Fruit fly (Drosophila melanogaster) whole organism, embryonic: ENCODE data around the gene Adsl.

Experiments used
- Aef1 ChIP-seq: fragments of 200-800 bp; sonication (Bioruptor generic); IDR thresholded peaks from 3 replicates; pipeline ENCODE4 v1.3.6; 2022; ENCODE audit warnings: missing biosample characterization, missing genetic modification characterization
- Asciz ChIP-seq: fragments of 200-800 bp; sonication (Bioruptor generic); optimal IDR thresholded peaks from 2 replicates; lab custom pipeline; 2017; ENCODE audit warnings: missing biosample characterization, mild to moderate bottlenecking, missing genetic modification characterization, missing genetic modification reagents
- CG10543 ChIP-seq: fragments of 200-800 bp; sonication (Bioruptor generic); optimal IDR thresholded peaks from 3 replicates; lab custom pipeline; 2017; ENCODE audit warnings: missing biosample characterization, mild to moderate bottlenecking, missing genetic modification characterization, moderate library complexity
- CG11093 ChIP-seq: fragments of 200-800 bp; sonication (Bioruptor generic); IDR thresholded peaks from 3 replicates; pipeline ENCODE4 v1.3.6; 2022; ENCODE audit warnings: missing biosample characterization, missing genetic modification characterization
- CG12104 ChIP-seq: fragments of 200-800 bp; sonication (Bioruptor generic); optimal IDR thresholded peaks from 3 replicates; lab custom pipeline; 2016; ENCODE audit warnings: missing biosample characterization, missing genetic modification characterization
- CG13123 ChIP-seq: fragments of 200-800 bp; sonication (Bioruptor generic); optimal IDR thresholded peaks from 2 replicates; lab custom pipeline; 2016; ENCODE audit warnings: missing biosample characterization, missing genetic modification characterization
- CG13775 ChIP-seq: fragments of 200-800 bp; sonication (Bioruptor generic); optimal IDR thresholded peaks from 3 replicates; lab custom pipeline; 2017; ENCODE audit warnings: missing biosample characterization, mild to moderate bottlenecking, missing genetic modification characterization
- CG14667 ChIP-seq: fragments of 200-800 bp; sonication (Bioruptor generic); IDR thresholded peaks from 2 replicates; pipeline ENCODE4 v1.3.6; 2022; ENCODE audit warnings: missing biosample characterization, missing genetic modification characterization
- CG15696 ChIP-seq: fragments of 200-800 bp; sonication (Bioruptor generic); optimal IDR thresholded peaks from 2 replicates; lab custom pipeline; 2019; ENCODE audit warnings: missing biosample characterization, mild to moderate bottlenecking, missing genetic modification characterization, moderate library complexity
- CG16815 ChIP-seq: fragments of 200-800 bp; sonication (Bioruptor generic); optimal IDR thresholded peaks from 3 replicates; lab custom pipeline; 2017; ENCODE audit warnings: missing biosample characterization, mild to moderate bottlenecking, missing genetic modification characterization
- CG18011 ChIP-seq: fragments of 200-800 bp; sonication (Bioruptor generic); optimal IDR thresholded peaks from 2 replicates; lab custom pipeline; 2017; ENCODE audit warnings: missing biosample characterization, missing genetic modification characterization, mild to moderate bottlenecking, moderate library complexity, missing genotype
- CG18619 ChIP-seq: fragments of 200-800 bp; sonication (Bioruptor generic); optimal IDR thresholded peaks from 3 replicates; lab custom pipeline; 2017; ENCODE audit warnings: missing biosample characterization, mild to moderate bottlenecking, missing genetic modification characterization
- CG2116 ChIP-seq: fragments of 200-800 bp; sonication (Bioruptor generic); optimal IDR thresholded peaks from 3 replicates; lab custom pipeline; 2018; ENCODE audit warnings: missing biosample characterization, mild to moderate bottlenecking, missing genetic modification characterization
- CG2199 ChIP-seq: fragments of 200-800 bp; sonication (Bioruptor generic); IDR thresholded peaks from 3 replicates; pipeline ENCODE4 v1.3.6; 2022; ENCODE audit warnings: missing biosample characterization, missing genetic modification characterization
- CG30403 ChIP-seq: fragments of 200-800 bp; sonication (Bioruptor generic); optimal IDR thresholded peaks from 3 replicates; lab custom pipeline; 2016; ENCODE audit warnings: missing biosample characterization, missing genetic modification characterization
- CG3163 ChIP-seq: fragments of 200-800 bp; sonication (Bioruptor generic); optimal IDR thresholded peaks from 3 replicates; lab custom pipeline; 2016; ENCODE audit warnings: missing biosample characterization, missing genetic modification characterization
- CG3847 ChIP-seq: fragments of 200-800 bp; sonication (Bioruptor generic); IDR thresholded peaks from 2 replicates; pipeline ENCODE4 v1.3.6; 2022; ENCODE audit warnings: missing biosample characterization, missing genetic modification characterization
- CG4328 ChIP-seq: fragments of 200-800 bp; sonication (Bioruptor generic); optimal IDR thresholded peaks from 3 replicates; lab custom pipeline; 2017; ENCODE audit warnings: missing biosample characterization, missing genetic modification reagents, missing genetic modification characterization
- CG4360 ChIP-seq: fragments of 200-800 bp; sonication (Bioruptor generic); IDR thresholded peaks from 2 replicates; pipeline ENCODE4 v1.3.6; 2022; ENCODE audit warnings: missing biosample characterization, missing genetic modification characterization
- CG43689 ChIP-seq: fragments of 200-800 bp; sonication (Bioruptor generic); IDR thresholded peaks from 2 replicates; pipeline ENCODE4 v1.3.6; 2022; ENCODE audit warnings: missing biosample characterization, missing genetic modification characterization
- CG4707 ChIP-seq: fragments of 200-800 bp; sonication (Bioruptor generic); optimal IDR thresholded peaks from 2 replicates; lab custom pipeline; 2018; ENCODE audit warnings: missing biosample characterization, mild to moderate bottlenecking, missing genetic modification characterization, moderate library complexity
- CG6813 ChIP-seq: fragments of 200-800 bp; sonication (Bioruptor generic); optimal IDR thresholded peaks from 2 replicates; lab custom pipeline; 2017; ENCODE audit warnings: missing biosample characterization, missing genetic modification characterization, mild to moderate bottlenecking, moderate library complexity, missing genetic modification reagents
- CG6854 ChIP-seq: fragments of 200-800 bp; sonication (Bioruptor generic); optimal IDR thresholded peaks from 3 replicates; lab custom pipeline; 2017; ENCODE audit warnings: missing biosample characterization, mild to moderate bottlenecking, missing genetic modification characterization
- CG8478 ChIP-seq: fragments of >200 bp; optimal IDR thresholded peaks from 2 replicates; lab custom pipeline; 2018
- CG9797 ChIP-seq: fragments of 200-800 bp; sonication (Bioruptor generic); optimal IDR thresholded peaks from 3 replicates; lab custom pipeline; 2018; ENCODE audit warnings: missing biosample characterization, mild to moderate bottlenecking, missing genetic modification characterization
- D19B ChIP-seq: fragments of 200-800 bp; sonication (Bioruptor generic); optimal IDR thresholded peaks from 2 replicates; lab custom pipeline; 2017; ENCODE audit warnings: missing biosample characterization, mild to moderate bottlenecking, missing genetic modification characterization
- Dip3 ChIP-seq: fragments of 200-800 bp; sonication (Bioruptor generic); optimal IDR thresholded peaks from 3 replicates; lab custom pipeline; 2016; ENCODE audit warnings: missing biosample characterization, missing genetic modification characterization
- Gsc ChIP-seq: fragments of 200-800 bp; sonication (Bioruptor generic); IDR thresholded peaks from 2 replicates; pipeline ENCODE4 v1.3.6; 2022; ENCODE audit warnings: missing biosample characterization, missing genetic modification characterization
- HLH4C ChIP-seq: fragments of 200-800 bp; sonication (Bioruptor generic); IDR thresholded peaks from 3 replicates; pipeline ENCODE4 v1.3.6; 2022; ENCODE audit warnings: missing biosample characterization, missing genetic modification characterization; ENCODE audit not compliant: partially characterized antibody
- HmgZ ChIP-seq: fragments of 200-800 bp; sonication (Bioruptor generic); optimal IDR thresholded peaks from 2 replicates; lab custom pipeline; 2018; ENCODE audit warnings: missing biosample characterization, mild to moderate bottlenecking, missing genetic modification characterization
- Oaz ChIP-seq: fragments of 200-800 bp; sonication (Bioruptor generic); IDR thresholded peaks from 2 replicates; pipeline ENCODE4 v1.3.6; 2022; ENCODE audit warnings: missing biosample characterization, missing genetic modification characterization
- Oli ChIP-seq: fragments of 200-800 bp; sonication (Bioruptor generic); optimal IDR thresholded peaks from 2 replicates; lab custom pipeline; 2018; ENCODE audit warnings: missing biosample characterization, mild to moderate bottlenecking, missing genetic modification characterization, moderate library complexity
- Xrp1 ChIP-seq: fragments of 200-800 bp; sonication (Bioruptor generic); IDR thresholded peaks from 2 replicates; pipeline ENCODE4 v1.3.6; 2022; ENCODE audit warnings: missing biosample characterization, missing genetic modification characterization
- ash1 ChIP-seq: fragments of 200-800 bp; sonication (Bioruptor generic); optimal IDR thresholded peaks from 2 replicates; lab custom pipeline; 2018; ENCODE audit warnings: missing biosample characterization, mild to moderate bottlenecking, missing genetic modification characterization
- az2 ChIP-seq: fragments of 200-800 bp; sonication (Bioruptor generic); optimal IDR thresholded peaks from 3 replicates; lab custom pipeline; 2016; ENCODE audit warnings: missing biosample characterization, missing genetic modification characterization
- cwo ChIP-seq: fragments of 200-800 bp; sonication (Bioruptor generic); optimal IDR thresholded peaks from 3 replicates; lab custom pipeline; 2017; ENCODE audit warnings: missing biosample characterization, missing genetic modification characterization, mild to moderate bottlenecking, moderate library complexity, missing genetic modification reagents
- exex ChIP-seq: fragments of 200-800 bp; sonication (Bioruptor generic); optimal IDR thresholded peaks from 4 replicates; lab custom pipeline; 2018; ENCODE audit warnings: missing biosample characterization, mild to moderate bottlenecking, missing genetic modification characterization, moderate library complexity
- gcm ChIP-seq: fragments of 200-800 bp; sonication (Bioruptor generic); optimal IDR thresholded peaks from 2 replicates; lab custom pipeline; 2019; ENCODE audit warnings: missing biosample characterization, mild to moderate bottlenecking, missing genetic modification characterization, moderate library complexity
- gfzf ChIP-seq: fragments of 200-800 bp; sonication (Bioruptor generic); optimal IDR thresholded peaks from 2 replicates; lab custom pipeline; 2016; ENCODE audit warnings: missing biosample characterization, mild to moderate bottlenecking, missing genetic modification characterization, moderate library complexity
- hth ChIP-seq: fragments of >200 bp; optimal IDR thresholded peaks from 2 replicates; lab custom pipeline; 2017; ENCODE audit warnings: inconsistent platforms
- jing ChIP-seq: fragments of 200-800 bp; sonication (Bioruptor generic); optimal IDR thresholded peaks from 2 replicates; lab custom pipeline; 2018; ENCODE audit warnings: missing biosample characterization, mild to moderate bottlenecking, missing genetic modification characterization
- klu ChIP-seq: fragments of 200-800 bp; sonication (Bioruptor generic); IDR thresholded peaks from 2 replicates; pipeline ENCODE4 v1.3.6; 2022; ENCODE audit warnings: missing biosample characterization, missing genetic modification characterization
- lov ChIP-seq, 2 experiments: fragments of 200-800 bp in 1 of 2; fragments of >200 bp in 1 of 2; sonication (Bioruptor generic) in 1 of 2; IDR thresholded peaks in 1 of 2; optimal IDR thresholded peaks in 1 of 2; 2 replicates in 1 of 2; 3 replicates in 1 of 2; pipeline versions ENCODE4 v1.3.6 to Lab custom; 2017 to 2022; ENCODE audit warnings: missing biosample characterization in 1 of 2, missing genetic modification characterization in 1 of 2
- mld ChIP-seq: fragments of 200-800 bp; sonication (Bioruptor generic); IDR thresholded peaks from 3 replicates; pipeline ENCODE4 v1.3.6; 2022; ENCODE audit warnings: missing biosample characterization, missing genetic modification characterization; ENCODE audit not compliant: partially characterized antibody
- pb ChIP-seq: fragments of 200-800 bp; sonication (Bioruptor generic); optimal IDR thresholded peaks from 3 replicates; lab custom pipeline; 2016; ENCODE audit warnings: missing biosample characterization, missing genetic modification characterization
- sim ChIP-seq: fragments of 200-800 bp; sonication (Bioruptor generic); IDR thresholded peaks from 2 replicates; pipeline ENCODE4 v1.3.6; 2022; ENCODE audit warnings: missing biosample characterization, missing genetic modification characterization
- twi ChIP-seq: fragments of 200-800 bp; optimal IDR thresholded peaks from 2 replicates; lab custom pipeline; 2019; ENCODE audit warnings: missing biosample characterization, mild to moderate bottlenecking, missing genetic modification characterization, moderate library complexity
- unc-4 ChIP-seq: fragments of 200-800 bp; sonication (Bioruptor generic); IDR thresholded peaks from 2 replicates; pipeline ENCODE4 v1.3.6; 2022; ENCODE audit warnings: missing biosample characterization, missing genetic modification characterization; ENCODE audit not compliant: partially characterized antibody
- vvl ChIP-seq: fragments of 200-800 bp; sonication (Bioruptor generic); IDR thresholded peaks from 2 replicates; pipeline ENCODE4 v1.3.6; 2022; ENCODE audit warnings: missing biosample characterization, missing genetic modification characterization
- yki ChIP-seq: fragments of >200 bp; optimal IDR thresholded peaks from 3 replicates; lab custom pipeline; 2018

Adsl gene

DNA sequence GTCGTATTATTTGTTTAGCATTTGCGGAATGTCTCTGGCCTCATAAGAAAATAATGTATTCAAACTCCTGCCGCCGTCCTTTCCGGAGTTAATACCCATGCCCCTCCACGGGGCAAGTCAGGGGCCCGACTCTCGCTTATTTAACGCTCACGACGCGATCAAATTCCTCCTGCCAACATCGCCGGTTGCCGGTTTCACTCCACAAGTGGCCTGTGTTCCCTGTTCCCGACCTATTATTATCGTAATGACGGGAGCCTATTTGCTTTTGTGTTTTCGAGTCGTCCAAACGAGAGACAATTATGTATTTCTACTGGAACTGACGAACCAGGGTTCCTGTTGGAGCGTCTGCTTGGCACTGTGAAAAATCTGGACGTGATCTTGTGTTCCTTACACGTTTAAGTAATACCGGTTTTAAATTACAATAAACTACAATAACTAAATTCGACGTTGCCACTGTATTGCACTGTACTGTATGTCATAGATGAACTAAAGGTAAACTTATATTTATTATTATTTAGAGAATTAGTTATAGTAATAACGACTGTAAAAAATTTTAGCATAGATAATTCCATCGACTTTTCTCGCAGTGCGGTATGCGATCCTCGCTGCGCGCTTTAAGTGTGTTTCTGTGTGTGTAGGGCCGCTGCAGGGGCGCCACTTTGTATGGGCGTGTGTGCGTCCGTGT lies 31.7 kb upstream of the Adsl start (continued):
- TF ChIP-seq CG4360 (no peak), unc-4 (no peak), CG15696 (peak; percentile 95), mld (GFP tag; lab: Robert Waterston, UW) (no peak), CG3847 (GFP tag; lab: Robert Waterston, UW) (no peak), CG4707 (GFP tag; lab: Kevin White, UChicago) (no peak), CG11093 (GFP tag; lab: Robert Waterston, UW) (peak; percentile 62; the same call in 1 of the 3 replicates), ash1 (GFP tag; lab: Kevin White, UChicago) (no peak), CG18619 (GFP tag; lab: Kevin White, UChicago) (peak; percentile 6), lov (optimal IDR thresholded peaks at IDR 0.05; lab: Kevin White, UChicago) (no peak), lov (GFP tag; IDR thresholded peaks at IDR 0.05; lab: Robert Waterston, UW) (0 out of 3 replicates have a peak, but pooled peaks have one; percentile 69), CG13123 (GFP tag; lab: Kevin White, UChicago) (peak; percentile 16), klu (GFP tag; lab: Robert Waterston, UW) (no peak), CG14667 (GFP tag; lab: Robert Waterston, UW) (no peak), vvl (no peak), D19B (GFP tag; lab: Kevin White, UChicago) (no peak), CG2199 (GFP tag; lab: Robert Waterston, UW) (peak; percentile 65; the same call in 1 of the 3 replicates), CG12104 (GFP tag; lab: Kevin White, UChicago) (no peak), Gsc (GFP tag; lab: Robert Waterston, UW) (no peak), CG10543 (GFP tag; lab: Kevin White, UChicago) (no peak), CG18011 (GFP tag; lab: Kevin White, UChicago) (no peak), CG30403 (GFP tag; lab: Kevin White, UChicago) (peak; percentile 39), Aef1 (no peak), CG2116 (peak; percentile 3), CG16815 (GFP tag; lab: Kevin White, UChicago) (peak; percentile 83), cwo (GFP tag; lab: Kevin White, UChicago) (no peak), CG8478 (no peak), yki (no peak), jing (GFP tag; lab: Kevin White, UChicago) (no peak), az2 (GFP tag; lab: Kevin White, UChicago) (peak; percentile 25), gcm (GFP tag; lab: Kevin White, UChicago) (peak; percentile 67), CG13775 (GFP tag; lab: Kevin White, UChicago) (peak; percentile 69), hth (lab: Kevin White, UChicago) (no peak), gfzf (no peak), Oaz (GFP tag; lab: Robert Waterston, UW) (no peak), CG6813 (GFP tag; lab: Kevin White, UChicago) (peak; percentile 34), Dip3 (GFP tag; lab: Kevin White, UChicago) (no peak), twi (tag; lab: Kevin White, UChicago) (peak; percentile 71), CG4328 (GFP tag; lab: Kevin White, UChicago) (no peak), Xrp1 (GFP tag; lab: Robert Waterston, UW) (peak; percentile 77), CG6854 (GFP tag; lab: Kevin White, UChicago) (no peak), HmgZ (tag; lab: Kevin White, UChicago) (no peak), CG43689 (GFP tag; lab: Robert Waterston, UW) (no peak), sim (GFP tag; lab: Robert Waterston, UW) (no peak), HLH4C (GFP tag; lab: Robert Waterston, UW) (peak; percentile 28; the same call in 1 of the 3 replicates), CG3163 (no peak), Oli (tag; lab: Kevin White, UChicago) (peak; percentile 32), CG9797 (no peak), Asciz (GFP tag; lab: Kevin White, UChicago) (no peak), pb (GFP tag; lab: Kevin White, UChicago) (no peak), exex (no peak)
